Worm (Caenorhabditis elegans): ENCODE data around the gene mec-9.

DNA sequence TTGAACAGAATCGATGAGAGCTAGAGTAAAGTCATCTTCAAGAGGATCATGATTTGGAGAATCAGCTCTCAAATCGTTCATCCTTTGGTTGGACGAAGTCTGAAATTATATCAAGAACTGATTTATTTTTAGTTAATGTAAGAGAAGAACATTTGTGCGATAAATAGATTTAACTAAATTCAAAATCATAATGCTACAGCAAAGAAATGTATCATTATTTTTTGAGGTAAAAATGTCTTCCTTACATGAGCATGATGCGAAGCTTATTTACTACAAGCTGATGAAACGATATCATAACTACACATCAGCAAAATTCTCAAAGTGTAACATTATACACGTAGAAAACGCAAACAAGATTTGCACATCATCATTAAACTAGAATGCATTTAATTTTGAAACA is 47.5 kb upstream of the mec-9 start, which contains the start of gene madf-4:
- TF ChIP-seq zag-1 (tag; optimal IDR thresholded peaks at IDR 0.05), result no peak
- TF ChIP-seq unc-130 (GFP tag; optimal IDR thresholded peaks at IDR 0.05), result no peak
- no peak for TF ChIP-seq ZK546.5 (tag; optimal IDR thresholded peaks at IDR 0.05)
- TF ChIP-seq unc-62 (GFP tag; optimal IDR thresholded peaks at IDR 0.05 in 1 of 2), result no peak
- no peak for TF ChIP-seq unc-62 (tag; optimal IDR thresholded peaks at IDR 0.05)
- TF ChIP-seq aly-2 (tag; optimal IDR thresholded peaks at IDR 0.05), result no peak
- TF ChIP-seq egl-43 (GFP tag; IDR thresholded peaks at IDR 0.05), result no peak
- TF ChIP-seq nhr-76 (tag; optimal IDR thresholded peaks at IDR 0.05), result no peak
- TF ChIP-seq skn-1 (tag; optimal IDR thresholded peaks at IDR 0.05), result no peak
- TF ChIP-seq aha-1 (tag), result no peak
- TF ChIP-seq pqm-1 (tag; optimal IDR thresholded peaks at IDR 0.05), result no peak
- TF ChIP-seq fkh-10 (GFP tag; optimal IDR thresholded peaks at IDR 0.05), result no peak
- TF ChIP-seq ztf-11 (tag; optimal IDR thresholded peaks at IDR 0.05), result no peak
- no peak for TF ChIP-seq ztf-7 (tag; optimal IDR thresholded peaks at IDR 0.05)

Data from whole organism, L4 larva.